Worm (Caenorhabditis elegans): ENCODE measurements around the gene Y82E9BR.6.

The Y82E9BR.6 gene

DNA sequence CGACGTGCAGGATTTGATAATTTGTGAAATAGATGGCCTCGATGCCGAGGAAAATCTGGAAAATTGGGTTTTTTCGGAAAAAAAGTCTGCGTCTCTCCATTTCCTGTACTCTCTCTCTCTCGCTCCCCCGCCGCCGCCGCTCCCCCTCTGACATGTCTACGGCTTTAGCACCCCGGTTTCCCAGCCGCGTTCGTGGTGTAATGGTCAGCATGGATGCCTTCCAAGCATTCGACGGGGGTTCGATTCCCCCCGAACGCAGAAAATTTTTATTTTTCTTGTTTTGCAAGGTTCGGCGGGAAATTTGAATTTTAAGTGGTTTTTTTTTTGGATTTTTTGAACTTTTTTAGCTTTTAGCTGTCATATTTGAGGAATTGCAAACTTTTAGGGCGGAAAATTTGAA lies 43.3 kb downstream of the Y82E9BR.6 start:
- TF ChIP-seq elt-3 (tag; optimal IDR thresholded peaks at IDR 0.05) (no peak), lsy-2 (tag; optimal IDR thresholded peaks at IDR 0.05) (peak; percentile 63), ceh-83 (GFP tag; optimal IDR thresholded peaks at IDR 0.05) (peak; percentile 62), cnd-1 (tag; optimal IDR thresholded peaks at IDR 0.05) (peak; percentile 36), ces-1 (GFP tag; optimal IDR thresholded peaks at IDR 0.05) (peak; percentile 7), tbx-8 (GFP tag; optimal IDR thresholded peaks at IDR 0.05) (peak; percentile 20), sem-2 (GFP tag; optimal IDR thresholded peaks at IDR 0.05) (peak; percentile 46), lin-32 (GFP tag; optimal IDR thresholded peaks at IDR 0.05) (no peak), flh-1 (GFP tag; optimal IDR thresholded peaks at IDR 0.05) (peak; percentile 30), nhr-76 (tag; optimal IDR thresholded peaks at IDR 0.05) (no peak), lin-13 (tag; optimal IDR thresholded peaks at IDR 0.05) (peak; percentile 32), M03D4.4 (tag; optimal IDR thresholded peaks at IDR 0.05) (peak; percentile 23), ham-2 (GFP tag; optimal IDR thresholded peaks at IDR 0.05) (peak; percentile 29), unc-120 (tag; optimal IDR thresholded peaks at IDR 0.05; ENCODE audit: poor library complexity, severe bottlenecking) (peak; percentile 20), mls-2 (tag; optimal IDR thresholded peaks at IDR 0.05) (peak; percentile 80), drap-1 (GFP tag; optimal IDR thresholded peaks at IDR 0.05) (peak; percentile 74), ceh-39 (tag; optimal IDR thresholded peaks at IDR 0.05) (no peak), ceh-43 (GFP tag; optimal IDR thresholded peaks at IDR 0.05) (peak; percentile 14), bed-3 (GFP tag; optimal IDR thresholded peaks at IDR 0.05) (peak; percentile 51), sptf-1 (tag; optimal IDR thresholded peaks at IDR 0.05) (peak; percentile 85)

DNA sequence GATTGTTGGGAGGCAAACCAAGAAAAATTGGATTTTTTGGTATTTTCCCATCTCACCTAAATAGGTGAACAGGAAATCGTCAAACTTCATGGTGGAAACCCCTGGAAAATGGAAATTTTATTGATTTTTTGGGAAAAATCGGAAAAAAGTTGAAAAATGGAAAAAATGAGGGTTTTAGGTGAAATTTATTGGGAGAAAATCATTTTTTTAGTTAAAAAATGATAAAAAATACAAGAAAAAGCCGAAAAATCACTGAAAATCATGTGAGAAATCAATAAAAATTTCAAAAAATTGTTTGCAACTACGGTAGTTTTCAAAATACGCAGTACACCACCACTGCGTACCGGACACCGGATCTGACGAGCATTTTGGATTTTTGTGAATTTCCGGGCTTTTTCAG lies 46.1 kb downstream of the Y82E9BR.6 start, which contains the start of gene lelo-2:
TSS of gene lelo-2 (minus strand) at position 101 of the 400 bp plus-strand sequence.
- TF ChIP-seq blmp-1 (tag; optimal IDR thresholded peaks at IDR 0.05): no peak
- TF ChIP-seq ham-2 (GFP tag; optimal IDR thresholded peaks at IDR 0.05): no peak
- TF ChIP-seq ceh-39 (tag; optimal IDR thresholded peaks at IDR 0.05): no peak
- no peak for TF ChIP-seq drap-1 (GFP tag; optimal IDR thresholded peaks at IDR 0.05)
- TF ChIP-seq ceh-83 (GFP tag; optimal IDR thresholded peaks at IDR 0.05): no peak
- TF ChIP-seq flh-1 (GFP tag; optimal IDR thresholded peaks at IDR 0.05): no peak
- TF ChIP-seq mls-2 (tag; optimal IDR thresholded peaks at IDR 0.05): no peak
- no peak for TF ChIP-seq nhr-2 (tag; optimal IDR thresholded peaks at IDR 0.05)
- TF ChIP-seq hlh-1 (tag; optimal IDR thresholded peaks at IDR 0.05): no peak
- TF ChIP-seq ceh-43 (GFP tag; optimal IDR thresholded peaks at IDR 0.05): no peak
- TF ChIP-seq nhr-237 (tag; optimal IDR thresholded peaks at IDR 0.05): no peak
- TF ChIP-seq pha-4 (tag; optimal IDR thresholded peaks at IDR 0.05): no peak
- no peak for TF ChIP-seq lin-13 (tag; optimal IDR thresholded peaks at IDR 0.05)
- TF ChIP-seq elt-3 (tag; optimal IDR thresholded peaks at IDR 0.05): no peak
- TF ChIP-seq M03D4.4 (tag; optimal IDR thresholded peaks at IDR 0.05): no peak
- no peak for TF ChIP-seq bed-3 (GFP tag; optimal IDR thresholded peaks at IDR 0.05)
- no peak for TF ChIP-seq tbx-8 (GFP tag; optimal IDR thresholded peaks at IDR 0.05)

DNA sequence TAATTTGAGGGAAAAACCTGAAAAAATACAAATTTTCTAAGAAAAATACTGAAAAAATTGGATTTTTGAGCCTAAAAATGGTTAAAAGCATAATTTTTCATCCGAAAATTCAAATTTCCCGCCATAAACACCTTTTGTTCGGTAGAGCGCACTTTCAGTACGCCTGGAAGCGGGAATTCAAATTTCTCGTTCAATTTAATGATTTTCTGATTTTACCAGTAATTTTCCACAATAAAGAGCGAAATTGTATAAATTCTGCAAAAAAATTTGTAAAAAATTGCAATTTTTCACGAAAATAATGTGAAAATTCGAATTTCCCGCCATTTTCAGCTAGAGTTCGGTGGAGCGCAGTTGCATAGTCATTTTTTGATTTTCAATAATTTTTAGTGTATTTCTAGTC lies 47.4 kb downstream of the Y82E9BR.6 start:
- no peak for TF ChIP-seq flh-1 (GFP tag; optimal IDR thresholded peaks at IDR 0.05)
- no peak for TF ChIP-seq unc-120 (tag; optimal IDR thresholded peaks at IDR 0.05; ENCODE audit: poor library complexity, severe bottlenecking)
- no peak for TF ChIP-seq hlh-1 (tag; optimal IDR thresholded peaks at IDR 0.05)
- TF ChIP-seq ceh-83 (GFP tag; optimal IDR thresholded peaks at IDR 0.05): no peak

DNA sequence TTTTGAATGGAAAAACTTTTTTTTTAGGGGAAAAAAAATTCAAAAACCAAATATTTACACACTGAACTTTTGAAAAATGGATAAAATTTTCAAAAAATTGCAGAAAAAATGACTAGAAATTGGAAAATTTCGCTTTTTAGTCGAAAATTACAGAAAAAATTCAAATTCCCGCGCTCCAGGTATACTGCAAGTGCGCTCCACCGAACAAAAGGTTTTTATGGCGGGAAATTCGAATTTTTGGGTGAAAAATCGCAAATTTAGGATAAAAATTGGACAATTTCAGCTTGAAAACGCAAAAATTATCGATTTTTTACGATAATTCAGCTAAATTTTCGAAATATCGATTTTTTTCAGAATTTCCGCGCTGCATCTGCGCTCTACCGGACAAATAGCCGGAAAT lies 48.3 kb downstream of the Y82E9BR.6 start:
- TF ChIP-seq bed-3 (GFP tag; optimal IDR thresholded peaks at IDR 0.05): no peak
- TF ChIP-seq nhr-12 (tag; optimal IDR thresholded peaks at IDR 0.05): no peak
- TF ChIP-seq elt-1 (tag; optimal IDR thresholded peaks at IDR 0.05; ENCODE audit: borderline replicate concordance, insufficient read depth): no peak
- TF ChIP-seq pha-4 (tag; optimal IDR thresholded peaks at IDR 0.05): no peak
- no peak for TF ChIP-seq mep-1 (tag; optimal IDR thresholded peaks at IDR 0.05)
- TF ChIP-seq unc-120 (tag; optimal IDR thresholded peaks at IDR 0.05; ENCODE audit: poor library complexity, severe bottlenecking): no peak
- TF ChIP-seq nhr-76 (tag; optimal IDR thresholded peaks at IDR 0.05): no peak
- TF ChIP-seq lin-32 (GFP tag; optimal IDR thresholded peaks at IDR 0.05): no peak
- TF ChIP-seq nhr-237 (tag; optimal IDR thresholded peaks at IDR 0.05): no peak
- TF ChIP-seq nhr-28 (tag; optimal IDR thresholded peaks at IDR 0.05): no peak
- no peak for TF ChIP-seq ceh-83 (GFP tag; optimal IDR thresholded peaks at IDR 0.05)
- no peak for TF ChIP-seq ham-2 (GFP tag; optimal IDR thresholded peaks at IDR 0.05)
- no peak for TF ChIP-seq mab-5 (tag; optimal IDR thresholded peaks at IDR 0.05)
- no peak for TF ChIP-seq ces-1 (GFP tag; optimal IDR thresholded peaks at IDR 0.05)
- no peak for TF ChIP-seq ceh-39 (tag; optimal IDR thresholded peaks at IDR 0.05)
- no peak for TF ChIP-seq sptf-1 (tag; optimal IDR thresholded peaks at IDR 0.05)
